Worm (Caenorhabditis elegans) whole organism, young adult: ENCODE measurements around the gene F19H6.4.

Experiments used
- B0261.1 ChIP-seq: sonication (generic microtip); optimal IDR thresholded peaks from 2 replicates; lab custom pipeline; 2016; ENCODE audit warnings: mild to moderate bottlenecking, missing genetic modification characterization, moderate library complexity, missing compliant biosample characterization
- D2030.7 ChIP-seq: fragments of 200-800 bp; sonication (Bioruptor generic); IDR thresholded peaks from 2 replicates; pipeline ENCODE4 v1.3.6; 2022; ENCODE audit warnings: missing genetic modification reagents, missing genetic modification characterization, missing compliant biosample characterization
- F37B4.10 ChIP-seq: fragments of 200-800 bp; sonication (Bioruptor generic); IDR thresholded peaks from 2 replicates; pipeline ENCODE4 v1.3.6; 2022; ENCODE audit warnings: missing genetic modification characterization, missing compliant biosample characterization
- F52B5.7 ChIP-seq: sonication (generic microtip); optimal IDR thresholded peaks from 2 replicates; lab custom pipeline; 2016; ENCODE audit warnings: mild to moderate bottlenecking, missing genetic modification characterization, missing compliant biosample characterization
- F55B11.4 ChIP-seq: sonication (generic microtip); optimal IDR thresholded peaks from 2 replicates; lab custom pipeline; 2016; ENCODE audit warnings: missing compliant biosample characterization, missing genetic modification characterization, borderline replicate concordance; ENCODE audit not compliant: insufficient read depth
- F57A8.1 ChIP-seq: fragments of 200-800 bp; sonication (Bioruptor generic); optimal IDR thresholded peaks from 2 replicates; lab custom pipeline; 2018; ENCODE audit warnings: mild to moderate bottlenecking, missing genetic modification characterization, moderate library complexity, missing compliant biosample characterization
- Y53G8AR.9 ChIP-seq: fragments of 200-800 bp; sonication (Bioruptor generic); conservative IDR thresholded peaks from 2 replicates; pipeline ENCODE4 v1.3.6; 2022; ENCODE audit warnings: missing genetic modification reagents, missing genetic modification characterization, missing compliant biosample characterization
- Y56A3A.18 ChIP-seq: fragments of 200-800 bp; sonication (Bioruptor generic); IDR thresholded peaks from 2 replicates; pipeline ENCODE4 v1.3.6; 2022; ENCODE audit warnings: missing genetic modification reagents, missing genetic modification characterization, missing compliant biosample characterization
- Y79H2A.3 ChIP-seq: fragments of 200-800 bp; sonication (Bioruptor generic); conservative IDR thresholded peaks from 2 replicates; pipeline ENCODE4 v1.3.6; 2022; ENCODE audit warnings: missing genetic modification reagents, missing genetic modification characterization, missing compliant biosample characterization
- Y95B8A.8 ChIP-seq: fragments of 200-800 bp; sonication (Bioruptor generic); IDR thresholded peaks from 2 replicates; pipeline ENCODE4 v1.3.6; 2022; ENCODE audit warnings: missing genetic modification reagents, missing genetic modification characterization, missing compliant biosample characterization
- ama-1 ChIP-seq, 3 experiments: fragments of 150-350 bp in 1 of 3; sonication (generic microtip) in 2 of 3; optimal IDR thresholded peaks; 2 replicates each; lab custom pipeline; 2014 to 2018; ENCODE audit warnings: missing biosample characterization in 2 of 3, missing genetic modification characterization in 2 of 3, missing genetic modification reagents in 2 of 3
- aptf-2 ChIP-seq: fragments of 200-800 bp; sonication (Bioruptor generic); conservative IDR thresholded peaks from 2 replicates; pipeline ENCODE4 v1.3.6; 2022; ENCODE audit warnings: missing genetic modification reagents, missing genetic modification characterization, missing compliant biosample characterization
- athp-1 ChIP-seq: sonication (generic microtip); optimal IDR thresholded peaks from 2 replicates; lab custom pipeline; 2017; ENCODE audit warnings: mild to moderate bottlenecking, missing genetic modification characterization, missing compliant biosample characterization
- attf-5 ChIP-seq: fragments of 200-800 bp; sonication (Bioruptor generic); optimal IDR thresholded peaks from 2 replicates; lab custom pipeline; 2018; ENCODE audit warnings: mild to moderate bottlenecking, missing genetic modification characterization, missing compliant biosample characterization
- attf-6 ChIP-seq: fragments of 200-800 bp; sonication (Bioruptor generic); IDR thresholded peaks from 2 replicates; pipeline ENCODE4 v1.3.6; 2022; ENCODE audit warnings: missing genetic modification reagents, missing genetic modification characterization, missing compliant biosample characterization
- bed-2 ChIP-seq: fragments of 200-800 bp; sonication (Bioruptor generic); IDR thresholded peaks from 2 replicates; pipeline ENCODE4 v1.3.6; 2022; ENCODE audit warnings: missing genetic modification reagents, missing genetic modification characterization, missing compliant biosample characterization
- ccch-3 ChIP-seq: fragments of 200-800 bp; sonication (Bioruptor generic); optimal IDR thresholded peaks from 2 replicates; lab custom pipeline; 2018; ENCODE audit warnings: mild to moderate bottlenecking, missing genetic modification characterization, missing compliant biosample characterization
- cebp-1 ChIP-seq, 2 experiments: fragments of 200-800 bp in 1 of 2; sonication (Bioruptor generic) in 1 of 2; sonication (generic microtip) in 1 of 2; IDR thresholded peaks in 1 of 2; optimal IDR thresholded peaks in 1 of 2; 2 replicates each; pipeline versions ENCODE4 v1.3.6 to Lab custom; 2017 to 2022; ENCODE audit warnings: missing compliant biosample characterization in 2 of 2, missing genetic modification characterization in 2 of 2, mild to moderate bottlenecking in 1 of 2, missing genetic modification reagents in 1 of 2, moderate library complexity in 1 of 2
- cebp-2 ChIP-seq: fragments of 200-800 bp; sonication (Bioruptor generic); IDR thresholded peaks from 2 replicates; pipeline ENCODE4 v1.3.6; 2022; ENCODE audit warnings: missing genetic modification characterization, missing compliant biosample characterization
- ceh-27 ChIP-seq: fragments of 200-800 bp; sonication (Bioruptor generic); optimal IDR thresholded peaks from 2 replicates; lab custom pipeline; 2018; ENCODE audit warnings: mild to moderate bottlenecking, missing genetic modification characterization, moderate library complexity, missing compliant biosample characterization
- die-1 ChIP-seq: sonication (generic microtip); optimal IDR thresholded peaks from 2 replicates; lab custom pipeline; 2016; ENCODE audit warnings: missing genotype, mild to moderate bottlenecking, missing genetic modification characterization, missing compliant biosample characterization
- dox-1 ChIP-seq: fragments of 200-800 bp; sonication (Bioruptor generic); IDR thresholded peaks from 2 replicates; pipeline ENCODE4 v1.3.6; 2022; ENCODE audit warnings: missing genetic modification reagents, missing genetic modification characterization, missing compliant biosample characterization
- egl-18 ChIP-seq: fragments of 200-800 bp; sonication (Bioruptor generic); IDR thresholded peaks from 2 replicates; pipeline ENCODE4 v1.3.6; 2022; ENCODE audit warnings: missing genetic modification reagents, missing genetic modification characterization, missing compliant biosample characterization
- egrh-3 ChIP-seq: fragments of 200-800 bp; sonication (Bioruptor generic); IDR thresholded peaks from 2 replicates; pipeline ENCODE4 v1.3.6; 2022; ENCODE audit warnings: missing genetic modification reagents, missing genetic modification characterization, missing compliant biosample characterization
- ets-4 ChIP-seq: fragments of 200-800 bp; sonication (Bioruptor generic); optimal IDR thresholded peaks from 2 replicates; lab custom pipeline; 2018; ENCODE audit warnings: mild to moderate bottlenecking, missing genetic modification characterization, missing compliant biosample characterization
- hmg-20 ChIP-seq: fragments of 200-800 bp; sonication (Bioruptor generic); IDR thresholded peaks from 2 replicates; pipeline ENCODE4 v1.3.6; 2022; ENCODE audit warnings: missing genetic modification reagents, missing genetic modification characterization, missing compliant biosample characterization
- hsf-1 ChIP-seq: fragments of 200-800 bp; sonication (Bioruptor generic); IDR thresholded peaks from 2 replicates; pipeline ENCODE4 v1.3.6; 2022; ENCODE audit warnings: missing genetic modification reagents, missing genetic modification characterization, missing compliant biosample characterization
- let-526 ChIP-seq: fragments of 200-800 bp; sonication (Bioruptor generic); IDR thresholded peaks from 2 replicates; pipeline ENCODE4 v1.3.6; 2022; ENCODE audit warnings: missing genetic modification reagents, missing genetic modification characterization, missing compliant biosample characterization
- lsy-27 ChIP-seq: sonication (generic microtip); optimal IDR thresholded peaks from 2 replicates; lab custom pipeline; 2017; ENCODE audit warnings: missing genetic modification characterization, mild to moderate bottlenecking, missing compliant biosample characterization, antibody characterized with exemption, missing genotype, borderline replicate concordance; ENCODE audit not compliant: insufficient read depth
- madf-10 ChIP-seq: sonication (generic microtip); optimal IDR thresholded peaks from 2 replicates; lab custom pipeline; 2016; ENCODE audit warnings: mild to moderate bottlenecking, missing genetic modification characterization, missing compliant biosample characterization
- madf-6 ChIP-seq: fragments of 200-800 bp; sonication (Bioruptor generic); IDR thresholded peaks from 2 replicates; pipeline ENCODE4 v1.3.6; 2022; ENCODE audit warnings: missing genetic modification reagents, missing genetic modification characterization, missing compliant biosample characterization
- madf-8 ChIP-seq: fragments of 200-800 bp; sonication (Bioruptor generic); conservative IDR thresholded peaks from 2 replicates; pipeline ENCODE4 v1.3.6; 2022; ENCODE audit warnings: missing genetic modification reagents, missing genetic modification characterization, missing compliant biosample characterization
- nfya-2 ChIP-seq: fragments of 200-800 bp; sonication (Bioruptor generic); IDR thresholded peaks from 2 replicates; pipeline ENCODE4 v1.3.6; 2022; ENCODE audit warnings: missing genetic modification reagents, missing genetic modification characterization, missing compliant biosample characterization
- nfyb-1 ChIP-seq: fragments of 200-800 bp; sonication (Bioruptor generic); IDR thresholded peaks from 2 replicates; pipeline ENCODE4 v1.3.6; 2022; ENCODE audit warnings: missing genetic modification reagents, missing genetic modification characterization, missing compliant biosample characterization
- nhr-27 ChIP-seq: fragments of 200-800 bp; sonication (Bioruptor generic); optimal IDR thresholded peaks from 2 replicates; lab custom pipeline; 2018; ENCODE audit warnings: mild to moderate bottlenecking, missing genetic modification characterization, moderate library complexity, missing compliant biosample characterization
- nhr-80 ChIP-seq: sonication (generic microtip); optimal IDR thresholded peaks from 2 replicates; lab custom pipeline; 2016; ENCODE audit warnings: missing genetic modification characterization, missing compliant biosample characterization
- pbrm-1 ChIP-seq: fragments of 200-800 bp; sonication (Bioruptor generic); IDR thresholded peaks from 2 replicates; pipeline ENCODE4 v1.3.6; 2022; ENCODE audit warnings: missing genetic modification reagents, missing genetic modification characterization, missing compliant biosample characterization
- rcor-1 ChIP-seq: fragments of 200-800 bp; sonication (Bioruptor generic); IDR thresholded peaks from 2 replicates; pipeline ENCODE4 v1.3.6; 2022; ENCODE audit warnings: missing genetic modification reagents, missing genetic modification characterization, missing compliant biosample characterization
- rec-8 ChIP-seq, 2 experiments: sonication (generic microtip); optimal IDR thresholded peaks; 2 replicates each; lab custom pipeline; 2016; ENCODE audit warnings: mild to moderate bottlenecking in 2 of 2, missing genetic modification characterization in 2 of 2, missing genetic modification reagents in 2 of 2, missing genotype in 2 of 2, missing biosample characterization in 1 of 2, missing compliant biosample characterization in 1 of 2, moderate library complexity in 1 of 2
- snpc-1.1 ChIP-seq: sonication (generic microtip); optimal IDR thresholded peaks from 2 replicates; lab custom pipeline; 2017; ENCODE audit warnings: missing genetic modification characterization, mild to moderate bottlenecking, missing compliant biosample characterization, antibody characterized with exemption, moderate library complexity, missing genotype, missing genetic modification reagents; ENCODE audit not compliant: insufficient read depth
- snpc-3.4 ChIP-seq: sonication (generic microtip); optimal IDR thresholded peaks from 2 replicates; lab custom pipeline; 2017; ENCODE audit warnings: missing genetic modification characterization, mild to moderate bottlenecking, missing compliant biosample characterization, antibody characterized with exemption, moderate library complexity, missing genotype, missing genetic modification reagents
- zim-3 ChIP-seq: sonication (generic microtip); optimal IDR thresholded peaks from 2 replicates; lab custom pipeline; 2017; ENCODE audit warnings: mild to moderate bottlenecking, missing genetic modification characterization, moderate library complexity, missing compliant biosample characterization
- ztf-18 ChIP-seq: sonication (generic microtip); optimal IDR thresholded peaks from 2 replicates; lab custom pipeline; 2016; ENCODE audit warnings: missing genotype, mild to moderate bottlenecking, missing genetic modification characterization, missing compliant biosample characterization
- ztf-26 ChIP-seq: sonication (generic microtip); optimal IDR thresholded peaks from 2 replicates; lab custom pipeline; 2017; ENCODE audit warnings: missing genetic modification characterization, missing compliant biosample characterization
- ztf-28 ChIP-seq: fragments of 200-800 bp; sonication (Bioruptor generic); IDR thresholded peaks from 2 replicates; pipeline ENCODE4 v1.3.6; 2022; ENCODE audit warnings: missing genetic modification reagents, missing genetic modification characterization, missing compliant biosample characterization
- ztf-6 ChIP-seq: fragments of 200-800 bp; sonication (Bioruptor generic); IDR thresholded peaks from 2 replicates; pipeline ENCODE4 v1.3.6; 2022; ENCODE audit warnings: missing genetic modification reagents, missing genetic modification characterization, missing compliant biosample characterization

The F19H6.4 gene

ce11 chrX:12337846-12338490 is 27.5 kb upstream of the F19H6.4 start, which contains the start of gene srd-44 (continued):
- TF ChIP-seq madf-10 (tag; lab: Kevin White, UChicago) (peak; percentile 36), bed-2 (no peak), Y56A3A.18 (GFP tag; lab: Robert Waterston, UW) (no peak), Y79H2A.3 (GFP tag; lab: Robert Waterston, UW) (no peak), lsy-27 (tag; lab: Kevin White, UChicago) (no peak), cebp-2 (GFP tag; lab: Robert Waterston, UW) (no peak), cebp-1 (GFP tag; IDR thresholded peaks at IDR 0.05; lab: Robert Waterston, UW) (no peak), cebp-1 (tag; optimal IDR thresholded peaks at IDR 0.05; lab: Kevin White, UChicago) (no peak), egl-18 (GFP tag; lab: Robert Waterston, UW) (no peak), B0261.1 (tag; lab: Kevin White, UChicago) (peak; percentile 93), F57A8.1 (GFP tag; lab: Kevin White, UChicago) (no peak), hmg-20 (peak; percentile 60; the same call in 1 of the 2 replicates), nhr-80 (tag; lab: Kevin White, UChicago) (no peak), ceh-27 (GFP tag; lab: Kevin White, UChicago) (no peak), ama-1 (optimal IDR thresholded peaks at IDR 0.05; lab: Kevin White, UChicago) (no peak), ama-1 (GFP tag; optimal IDR thresholded peaks at IDR 0.05; lab: Kevin White, UChicago) (no peak), athp-1 (tag; lab: Kevin White, UChicago) (peak; percentile 45), attf-5 (GFP tag; lab: Kevin White, UChicago) (no peak), madf-6 (GFP tag; lab: Robert Waterston, UW) (no peak), rec-8 (tag; optimal IDR thresholded peaks at IDR 0.05; lab: Kevin White, UChicago) (peak; percentile 42 to 56), nfyb-1 (0 out of 2 replicates have a peak, but pooled peaks have one; percentile 45), pbrm-1 (GFP tag; lab: Robert Waterston, UW) (peak; percentile 83), ztf-26 (tag; lab: Kevin White, UChicago) (peak; percentile 63), dox-1 (GFP tag; lab: Robert Waterston, UW) (no peak; the same call in 1 of the 2 replicates), ztf-28 (GFP tag; lab: Robert Waterston, UW) (no peak), Y95B8A.8 (GFP tag; lab: Robert Waterston, UW) (no peak), ztf-6 (0 out of 2 replicates have a peak, but pooled peaks have one; percentile 22), nfya-2 (GFP tag; lab: Robert Waterston, UW) (no peak), ccch-3 (GFP tag; lab: Kevin White, UChicago) (no peak), ets-4 (GFP tag; lab: Kevin White, UChicago) (no peak), ztf-18 (tag; lab: Kevin White, UChicago) (peak; percentile 30), rcor-1 (peak; percentile 62; the same call in 1 of the 2 replicates), F55B11.4 (no peak), aptf-2 (no peak), attf-6 (GFP tag; lab: Robert Waterston, UW) (no peak), die-1 (peak; percentile 71), let-526 (GFP tag; lab: Robert Waterston, UW) (no peak), snpc-1.1 (tag; lab: Kevin White, UChicago) (peak; percentile 18), F37B4.10 (GFP tag; lab: Robert Waterston, UW) (no peak), F52B5.7 (tag; lab: Kevin White, UChicago) (no peak), zim-3 (tag; lab: Kevin White, UChicago) (no peak), egrh-3 (GFP tag; lab: Robert Waterston, UW) (no peak; the same call in 1 of the 2 replicates), nhr-27 (no peak), D2030.7 (GFP tag; lab: Robert Waterston, UW) (no peak; the same call in 1 of the 2 replicates), hsf-1 (GFP tag; lab: Robert Waterston, UW) (no peak), madf-8 (GFP tag; lab: Robert Waterston, UW) (no peak), snpc-3.4 (peak; percentile 40), Y53G8AR.9 (no peak)
